Fruit fly (Drosophila melanogaster): Measurements from ENCODE around the gene AdipoR.

Gene AdipoR

DNA sequence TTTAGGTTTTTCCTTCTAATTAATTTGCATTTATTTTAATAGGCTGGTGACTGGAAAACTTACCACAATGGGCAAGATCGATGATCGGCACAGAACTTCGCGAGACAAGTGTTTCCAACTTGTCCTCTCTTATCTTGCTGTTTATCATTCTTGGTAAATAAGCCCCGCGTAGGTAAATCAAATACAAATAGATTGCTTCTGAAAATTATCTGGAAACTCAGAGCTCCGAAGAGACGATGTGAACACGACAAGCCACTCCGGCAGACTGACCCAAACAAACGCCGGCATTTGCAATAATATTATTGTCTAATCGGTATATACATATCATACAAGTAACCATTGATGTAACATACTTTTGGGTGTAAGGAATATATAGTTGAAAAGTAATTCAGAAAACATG is 17.3 kb downstream of the AdipoR start, which contains the start of gene CG33099 (continued):
- peak; percentile 14; the same call in 1 of the 2 replicates for TF ChIP-seq CG5953 (GFP tag; IDR thresholded peaks at IDR 0.05)
- TF ChIP-seq CG14050 (GFP tag; IDR thresholded peaks at IDR 0.05), result no peak
- TF ChIP-seq Aef1 (GFP tag; IDR thresholded peaks at IDR 0.05), result no peak
- no peak for TF ChIP-seq HmgD (GFP tag; optimal IDR thresholded peaks at IDR 0.05)
- peak; percentile 40 for TF ChIP-seq CHES-1-like (GFP tag; optimal IDR thresholded peaks at IDR 0.05)
- 0 out of 2 replicates have a peak, but pooled peaks have one; percentile 16 for TF ChIP-seq Taf1 (GFP tag; IDR thresholded peaks at IDR 0.05)
- no peak for TF ChIP-seq ato (GFP tag; IDR thresholded peaks at IDR 0.05; ENCODE audit: partially characterized antibody)
- TF ChIP-seq Eip74EF (GFP tag; optimal IDR thresholded peaks at IDR 0.05), result no peak
- TF ChIP-seq exex (tag; optimal IDR thresholded peaks at IDR 0.05), result peak; percentile 67
- peak; percentile 44 for TF ChIP-seq CG1603 (tag; optimal IDR thresholded peaks at IDR 0.05)
- peak; percentile 27; the same call in 1 of the 2 replicates for TF ChIP-seq CG1024 (GFP tag; IDR thresholded peaks at IDR 0.05)
- TF ChIP-seq CG3847 (GFP tag; IDR thresholded peaks at IDR 0.05), result no peak
- TF ChIP-seq CG12299 (tag; optimal IDR thresholded peaks at IDR 0.05), result peak; percentile 40
- TF ChIP-seq CTCF (GFP tag; optimal IDR thresholded peaks at IDR 0.05), result peak; percentile 7
- no peak for TF ChIP-seq CG16863 (GFP tag; optimal IDR thresholded peaks at IDR 0.05)
- TF ChIP-seq NK7.1 (GFP tag; optimal IDR thresholded peaks at IDR 0.05), result peak; percentile 1
- TF ChIP-seq gro (GFP tag; optimal IDR thresholded peaks at IDR 0.05), result peak; percentile 54
- TF ChIP-seq CG16779 (GFP tag; IDR thresholded peaks at IDR 0.05), result no peak
- TF ChIP-seq sim (GFP tag; IDR thresholded peaks at IDR 0.05), result no peak
- TF ChIP-seq scrt (GFP tag; optimal IDR thresholded peaks at IDR 0.05), result peak; percentile 32
- TF ChIP-seq br (optimal IDR thresholded peaks at IDR 0.05), result no peak
- TF ChIP-seq CG6765 (GFP tag; optimal IDR thresholded peaks at IDR 0.05), result no peak
- TF ChIP-seq emc (GFP tag; optimal IDR thresholded peaks at IDR 0.05), result no peak
- TF ChIP-seq Lhr (GFP tag; optimal IDR thresholded peaks at IDR 0.05), result no peak
- TF ChIP-seq Dbx (GFP tag; IDR thresholded peaks at IDR 0.05), result peak; percentile 34; the same call in 1 of the 3 replicates
- TF ChIP-seq CG15011 (GFP tag; optimal IDR thresholded peaks at IDR 0.05), result peak; percentile 45
- TF ChIP-seq chif (GFP tag; optimal IDR thresholded peaks at IDR 0.05), result peak; percentile 20 to 21
- TF ChIP-seq Hey (tag; optimal IDR thresholded peaks at IDR 0.05), result peak; percentile 51
- TF ChIP-seq pum (GFP tag; optimal IDR thresholded peaks at IDR 0.05), result no peak
- TF ChIP-seq zen2 (GFP tag; IDR thresholded peaks at IDR 0.05; ENCODE audit: partially characterized antibody), result no peak
- TF ChIP-seq gsb-n (tag; optimal IDR thresholded peaks at IDR 0.05), result no peak
- TF ChIP-seq CG9932 (GFP tag; IDR thresholded peaks at IDR 0.05), result no peak
- peak; percentile 23 for TF ChIP-seq CG13894 (tag; optimal IDR thresholded peaks at IDR 0.05)
- TF ChIP-seq sob (GFP tag; IDR thresholded peaks at IDR 0.05), result peak; percentile 29; the same call in 1 of the 2 replicates
- TF ChIP-seq Fer3 (tag; optimal IDR thresholded peaks at IDR 0.05), result peak; percentile 49
- TF ChIP-seq trem (tag; optimal IDR thresholded peaks at IDR 0.05), result no peak
- no peak for TF ChIP-seq Rx (GFP tag; IDR thresholded peaks at IDR 0.05)
- TF ChIP-seq usp (GFP tag; optimal IDR thresholded peaks at IDR 0.05), result no peak
- TF ChIP-seq Xbp1 (GFP tag; optimal IDR thresholded peaks at IDR 0.05), result no peak
- no peak for TF ChIP-seq HLHmδ (GFP tag; optimal IDR thresholded peaks at IDR 0.05)
- TF ChIP-seq CG4707 (GFP tag; optimal IDR thresholded peaks at IDR 0.05), result peak; percentile 3
- no peak for TF ChIP-seq CG12155 (GFP tag; optimal IDR thresholded peaks at IDR 0.05)
- no peak for TF ChIP-seq hkb (optimal IDR thresholded peaks at IDR 0.05)
- peak; percentile 62; the same call in 1 of the 2 replicates for TF ChIP-seq hkb (GFP tag; IDR thresholded peaks at IDR 0.05)
- no peak for TF ChIP-seq nmo (GFP tag; optimal IDR thresholded peaks at IDR 0.05)
- no peak for TF ChIP-seq Scr (GFP tag; IDR thresholded peaks at IDR 0.05; ENCODE audit: partially characterized antibody)
- TF ChIP-seq CG8765 (GFP tag; IDR thresholded peaks at IDR 0.05), result no peak
- no peak for TF ChIP-seq gcm2 (GFP tag; optimal IDR thresholded peaks at IDR 0.05)
- no peak for TF ChIP-seq slou (GFP tag; optimal IDR thresholded peaks at IDR 0.05)
- peak; percentile 68 for TF ChIP-seq kni (GFP tag; optimal IDR thresholded peaks at IDR 0.05)
- TF ChIP-seq onecut (GFP tag; IDR thresholded peaks at IDR 0.05), result no peak
- no peak for TF ChIP-seq CG4617 (GFP tag; optimal IDR thresholded peaks at IDR 0.05; ENCODE audit: borderline replicate concordance)
- peak; percentile 45 for TF ChIP-seq CG3407 (GFP tag; optimal IDR thresholded peaks at IDR 0.05)
